Fruit fly (Drosophila melanogaster) S2 (cell line): ENCODE measurements around the gene Dred.

Experiments used
- CG8478 ChIP-seq: fragments of >200 bp; optimal IDR thresholded peaks from 2 replicates; lab custom pipeline; 2018
- CTCF ChIP-seq, 2 experiments: fragments of >200 bp; optimal IDR thresholded peaks; 2 replicates each; lab custom pipeline; 2018

DNA sequence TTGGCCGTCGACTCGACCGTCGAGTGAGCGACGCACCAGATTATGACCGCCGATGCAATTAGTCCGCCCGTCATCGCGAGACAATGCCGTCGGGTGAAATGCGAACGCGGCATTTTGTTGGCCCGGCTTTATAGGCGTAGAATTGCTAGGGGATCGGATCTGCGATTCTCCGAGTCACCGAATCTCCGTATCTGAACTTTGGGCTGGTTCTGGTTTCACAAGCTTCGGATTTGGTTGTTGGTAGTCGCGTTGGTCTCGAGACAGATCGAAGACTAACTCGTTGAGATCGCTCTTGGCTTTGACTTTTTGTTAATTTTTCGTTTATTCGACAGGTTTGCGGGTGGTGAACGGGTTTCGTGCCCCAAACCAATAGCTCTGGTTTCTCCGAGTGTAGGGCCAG, 47.4 kb downstream of the Dred start:
- TF ChIP-seq CTCF (optimal IDR thresholded peaks at IDR 0.05; lab: Kevin White, UChicago) = no peak
- no peak for TF ChIP-seq CG8478 (lab: Kevin White, UChicago)
